Worm (Caenorhabditis elegans): ENCODE results near the gene F31B12.4.

Gene F31B12.4

DNA sequence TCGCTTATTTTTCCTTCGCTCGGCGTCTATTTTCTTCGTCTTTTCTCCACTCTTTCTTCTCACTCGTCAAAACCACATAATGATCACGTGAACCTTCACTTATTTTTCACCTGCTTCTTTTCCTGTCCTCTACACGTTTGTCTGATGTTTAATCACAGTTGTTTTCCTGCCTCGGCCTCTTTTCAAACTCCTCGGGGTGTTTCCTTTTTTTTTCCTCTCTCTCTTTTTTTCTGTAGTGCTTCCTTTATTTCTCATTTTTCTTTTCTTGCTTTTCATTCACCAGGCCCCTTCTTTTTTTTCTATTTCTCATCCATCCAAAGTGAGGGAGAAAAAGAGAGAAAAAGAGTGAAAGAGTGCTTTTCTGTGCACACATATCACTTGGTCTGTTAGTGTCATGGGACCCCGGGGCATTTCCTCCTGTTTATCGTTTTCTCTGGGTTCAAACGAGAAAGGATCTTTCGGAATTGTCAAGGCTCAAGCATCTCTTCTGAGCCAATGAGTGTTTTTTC lies 33.5 kb upstream of the F31B12.4 start (continued):
- TF ChIP-seq nhr-11 (tag; optimal IDR thresholded peaks at IDR 0.05) (peak; percentile 78), ceh-63 (GFP tag; optimal IDR thresholded peaks at IDR 0.05) (no peak), fos-1 (tag; optimal IDR thresholded peaks at IDR 0.05) (peak; percentile 23), pax-3 (tag; optimal IDR thresholded peaks at IDR 0.05) (peak; percentile 69), lin-13 (GFP tag; optimal IDR thresholded peaks at IDR 0.05) (peak; percentile 74), lir-3 (tag; optimal IDR thresholded peaks at IDR 0.05; ENCODE audit: poor library complexity) (peak; percentile 40), mef-2 (tag; optimal IDR thresholded peaks at IDR 0.05) (peak; percentile 71), egl-13 (tag; optimal IDR thresholded peaks at IDR 0.05) (peak; percentile 89), ets-5 (GFP tag; IDR thresholded peaks at IDR 0.05) (no peak), irx-1 (tag; optimal IDR thresholded peaks at IDR 0.05) (peak; percentile 89), fkh-4 (tag; optimal IDR thresholded peaks at IDR 0.05; ENCODE audit: borderline replicate concordance) (no peak), vab-15 (tag; optimal IDR thresholded peaks at IDR 0.05) (peak; percentile 46), aly-2 (tag; optimal IDR thresholded peaks at IDR 0.05) (peak; percentile 13), ztf-11 (tag; optimal IDR thresholded peaks at IDR 0.05) (no peak), hlh-17 (GFP tag; optimal IDR thresholded peaks at IDR 0.05; ENCODE audit: borderline replicate concordance) (no peak), nhr-77 (tag; optimal IDR thresholded peaks at IDR 0.05) (peak; percentile 71), nhr-20 (tag; optimal IDR thresholded peaks at IDR 0.05) (peak; percentile 98), isw-1 (GFP tag; IDR thresholded peaks at IDR 0.05) (peak; percentile 50), nhr-84 (tag; optimal IDR thresholded peaks at IDR 0.05) (no peak), C16A3.4 (tag; optimal IDR thresholded peaks at IDR 0.05) (peak; percentile 67), elt-3 (tag; optimal IDR thresholded peaks at IDR 0.05) (peak in 3 of 6 experiments; percentile 4 to 95 (median 73)), egl-27 (tag; optimal IDR thresholded peaks at IDR 0.05) (peak; percentile 9 to 68), xbp-1 (tag; optimal IDR thresholded peaks at IDR 0.05) (peak; percentile 75), Y116A8C.19 (tag; optimal IDR thresholded peaks at IDR 0.05; ENCODE audit: borderline replicate concordance) (no peak), lin-39 (tag; optimal IDR thresholded peaks at IDR 0.05) (peak; percentile 78), zip-4 (GFP tag; optimal IDR thresholded peaks at IDR 0.05) (peak; percentile 29), alr-1 (tag; optimal IDR thresholded peaks at IDR 0.05; ENCODE audit: borderline replicate concordance) (no peak), fkh-10 (GFP tag; optimal IDR thresholded peaks at IDR 0.05) (peak; percentile 76), sox-4 (tag; optimal IDR thresholded peaks at IDR 0.05) (peak; percentile 75), nhr-71 (tag; optimal IDR thresholded peaks at IDR 0.05) (peak; percentile 99), nhr-12 (tag; optimal IDR thresholded peaks at IDR 0.05) (no peak), nhr-47 (tag; optimal IDR thresholded peaks at IDR 0.05) (peak; percentile 93), efl-1 (optimal IDR thresholded peaks at IDR 0.05) (peak; percentile 50 to 55), efl-1 (GFP tag; optimal IDR thresholded peaks at IDR 0.05 in 1 of 2) (peak; percentile 19 to 87), ceh-90 (tag; optimal IDR thresholded peaks at IDR 0.05) (no peak), C04F5.9 (tag; optimal IDR thresholded peaks at IDR 0.05) (peak; percentile 67), jun-1 (tag; optimal IDR thresholded peaks at IDR 0.05) (peak; percentile 65), mab-9 (GFP tag; IDR thresholded peaks at IDR 0.05) (no peak), efl-3 (GFP tag; optimal IDR thresholded peaks at IDR 0.05) (no peak), grh-1 (GFP tag; IDR thresholded peaks at IDR 0.05) (peak; percentile 61), unc-62 (GFP tag; optimal IDR thresholded peaks at IDR 0.05) (no peak), skn-1 (tag; optimal IDR thresholded peaks at IDR 0.05) (peak; percentile 75), ces-1 (GFP tag; optimal IDR thresholded peaks at IDR 0.05) (no peak), lsy-2 (tag; optimal IDR thresholded peaks at IDR 0.05) (peak; percentile 83 to 91)

Data from whole organism, L1 larva.